Fruit fly (Drosophila melanogaster): ENCODE data around the gene CG14645.

Gene CG14645

DNA sequence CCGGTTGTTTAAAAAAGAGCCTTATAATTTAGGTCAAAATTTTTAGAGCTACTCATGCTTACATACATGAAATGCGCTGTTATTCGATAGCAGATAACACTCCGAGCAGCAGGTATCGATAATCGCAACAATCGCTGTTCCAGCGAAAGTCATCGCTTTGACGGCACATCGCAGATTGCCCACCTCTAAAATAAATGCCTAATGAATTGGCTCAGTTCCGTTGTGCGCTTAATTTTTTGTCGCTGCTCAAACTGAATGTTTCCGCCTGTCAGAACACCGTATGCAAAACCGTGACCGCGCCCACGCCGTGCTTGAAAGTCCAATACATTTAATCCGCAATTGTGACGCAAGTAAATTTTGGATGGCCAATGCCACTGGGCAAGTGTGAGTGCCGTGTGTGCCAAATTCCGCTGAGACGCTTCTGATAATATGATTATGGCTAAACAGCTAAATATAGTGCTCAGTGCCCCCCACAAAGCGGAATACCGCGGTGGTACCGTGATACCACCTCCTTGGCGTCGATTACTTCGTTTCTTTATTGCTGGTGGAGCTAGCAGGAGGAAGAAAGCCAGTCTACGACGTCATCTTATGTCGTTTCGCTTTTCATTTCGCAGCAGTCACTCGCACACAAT is 15.3 kb upstream of the CG14645 start, which contains the start of gene CG9795 (continued):
- TF ChIP-seq Abd-B (GFP tag; optimal IDR thresholded peaks at IDR 0.05): no peak
- no peak for TF ChIP-seq Dad (GFP tag; optimal IDR thresholded peaks at IDR 0.05)
- TF ChIP-seq bowl (GFP tag; IDR thresholded peaks at IDR 0.05): no peak
- no peak for TF ChIP-seq CG8765 (GFP tag; IDR thresholded peaks at IDR 0.05)
- 0 out of 2 replicates have a peak, but pooled peaks have one; percentile 33 for TF ChIP-seq CG11247 (GFP tag; IDR thresholded peaks at IDR 0.05)
- TF ChIP-seq Xrp1 (GFP tag; IDR thresholded peaks at IDR 0.05): peak; percentile 19; the same call in 1 of the 2 replicates
- no peak for TF ChIP-seq CG15011 (GFP tag; optimal IDR thresholded peaks at IDR 0.05)
- peak; percentile 37 for TF ChIP-seq Meics (GFP tag; optimal IDR thresholded peaks at IDR 0.05)
- TF ChIP-seq psq (GFP tag; optimal IDR thresholded peaks at IDR 0.05): no peak
- peak; percentile 58 for TF ChIP-seq CHES-1-like (GFP tag; optimal IDR thresholded peaks at IDR 0.05)
- TF ChIP-seq CG17186 (GFP tag; optimal IDR thresholded peaks at IDR 0.05): peak; percentile 85
- peak; percentile 75 for TF ChIP-seq Ets97D (GFP tag; optimal IDR thresholded peaks at IDR 0.05)
- TF ChIP-seq lbe (GFP tag; optimal IDR thresholded peaks at IDR 0.05): no peak
- TF ChIP-seq CG7928 (GFP tag; optimal IDR thresholded peaks at IDR 0.05): no peak
- no peak for TF ChIP-seq Hr39 (optimal IDR thresholded peaks at IDR 0.05)
- TF ChIP-seq CG6272 (GFP tag; IDR thresholded peaks at IDR 0.05): no peak
- TF ChIP-seq fd3F (GFP tag; optimal IDR thresholded peaks at IDR 0.05): no peak
- no peak for TF ChIP-seq pita (GFP tag; optimal IDR thresholded peaks at IDR 0.05)
- peak; percentile 50; the same call in 1 of the 2 replicates for TF ChIP-seq slbo (GFP tag; IDR thresholded peaks at IDR 0.05)
- TF ChIP-seq eyg (GFP tag; optimal IDR thresholded peaks at IDR 0.05): no peak
- no peak for TF ChIP-seq h (optimal IDR thresholded peaks at IDR 0.05)
- TF ChIP-seq Adf1 (GFP tag; IDR thresholded peaks at IDR 0.05): no peak
- TF ChIP-seq CG2199 (GFP tag; IDR thresholded peaks at IDR 0.05): peak; percentile 83
- no peak for TF ChIP-seq CG15073 (GFP tag; optimal IDR thresholded peaks at IDR 0.05)
- no peak for TF ChIP-seq cg (GFP tag; optimal IDR thresholded peaks at IDR 0.05)
- TF ChIP-seq pan (optimal IDR thresholded peaks at IDR 0.05): no peak
- peak in 1 of 2 experiments; percentile 47 for TF ChIP-seq pan (GFP tag; optimal IDR thresholded peaks at IDR 0.05 in 1 of 2, IDR thresholded peaks at IDR 0.05 in 1 of 2)
- TF ChIP-seq grau (tag; optimal IDR thresholded peaks at IDR 0.05): no peak
- no peak for TF ChIP-seq CG2678 (tag; optimal IDR thresholded peaks at IDR 0.05)
- TF ChIP-seq CG10654 (GFP tag; optimal IDR thresholded peaks at IDR 0.05): no peak
- TF ChIP-seq nau (GFP tag; optimal IDR thresholded peaks at IDR 0.05): no peak
- TF ChIP-seq NC2α (GFP tag; optimal IDR thresholded peaks at IDR 0.05): no peak
- TF ChIP-seq CG10209 (GFP tag; optimal IDR thresholded peaks at IDR 0.05): peak; percentile 10
- no peak for TF ChIP-seq jing (GFP tag; optimal IDR thresholded peaks at IDR 0.05)
- peak; percentile 16 for TF ChIP-seq Xbp1 (GFP tag; optimal IDR thresholded peaks at IDR 0.05)
- no peak for TF ChIP-seq CG17385 (GFP tag; optimal IDR thresholded peaks at IDR 0.05)
- peak; percentile 98 for TF ChIP-seq Dref (GFP tag; IDR thresholded peaks at IDR 0.05)
- peak; percentile 42 for TF ChIP-seq zen (tag; optimal IDR thresholded peaks at IDR 0.05)
- TF ChIP-seq ase (GFP tag; IDR thresholded peaks at IDR 0.05): no peak
- no peak for TF ChIP-seq Pdp1 (GFP tag; optimal IDR thresholded peaks at IDR 0.05)
- no peak for TF ChIP-seq CG11504 (tag; optimal IDR thresholded peaks at IDR 0.05)
- TF ChIP-seq hth (optimal IDR thresholded peaks at IDR 0.05): no peak
- peak; percentile 54 for TF ChIP-seq CG7745 (tag; optimal IDR thresholded peaks at IDR 0.05)
- no peak for TF ChIP-seq CG13123 (GFP tag; optimal IDR thresholded peaks at IDR 0.05)
- TF ChIP-seq CG14965 (GFP tag; optimal IDR thresholded peaks at IDR 0.05; ENCODE audit: borderline replicate concordance): no peak
- peak; percentile 96 for TF ChIP-seq CG7963 (GFP tag; IDR thresholded peaks at IDR 0.05; ENCODE audit: partially characterized antibody)
- TF ChIP-seq CG1647 (GFP tag; optimal IDR thresholded peaks at IDR 0.05): no peak
- TF ChIP-seq tx (GFP tag; optimal IDR thresholded peaks at IDR 0.05): peak; percentile 25
- peak; percentile 94 for TF ChIP-seq CG14860 (GFP tag; IDR thresholded peaks at IDR 0.05; ENCODE audit: partially characterized antibody)
- TF ChIP-seq CG8478 (optimal IDR thresholded peaks at IDR 0.05): no peak
- no peak for TF ChIP-seq Neu2 (GFP tag; optimal IDR thresholded peaks at IDR 0.05; ENCODE audit: borderline replicate concordance)
- TF ChIP-seq Ravus (GFP tag; IDR thresholded peaks at IDR 0.05): no peak

Measured in whole organism, embryonic.